Fruit fly (Drosophila melanogaster) whole organism, larva: Measurements from ENCODE around the gene lsn.

Experiments used
- noc ChIP-seq: fragments of 200-800 bp; sonication (Bioruptor generic); optimal IDR thresholded peaks from 3 replicates; lab custom pipeline; 2019; ENCODE audit warnings: missing biosample characterization, mild to moderate bottlenecking, missing genetic modification characterization, moderate library complexity

The lsn gene

DNA sequence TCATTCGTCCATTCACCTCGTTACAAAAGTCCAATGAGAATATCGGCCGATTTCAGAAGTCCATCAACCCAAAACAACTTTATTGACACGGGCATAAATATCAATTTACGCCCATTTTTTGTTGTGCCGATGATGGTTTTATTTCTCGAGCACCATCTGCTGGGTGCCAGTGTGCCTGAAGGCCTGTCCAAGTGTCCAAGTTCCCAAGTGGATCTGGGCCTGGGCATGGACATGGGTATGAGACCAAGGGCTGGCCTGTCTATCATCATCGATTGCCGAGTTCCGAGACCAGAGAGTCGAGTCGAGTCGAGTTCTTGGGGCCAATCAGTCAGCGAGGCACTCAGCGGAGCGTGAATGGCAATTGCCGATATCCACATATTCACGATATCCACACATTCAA lies 32.8 kb upstream of the lsn start, which contains the start of gene Gr93a:
Gene Gr93a (plus strand): TSS at position 301 of the 400 bp plus-strand sequence.
- TF ChIP-seq noc: no peak

DNA sequence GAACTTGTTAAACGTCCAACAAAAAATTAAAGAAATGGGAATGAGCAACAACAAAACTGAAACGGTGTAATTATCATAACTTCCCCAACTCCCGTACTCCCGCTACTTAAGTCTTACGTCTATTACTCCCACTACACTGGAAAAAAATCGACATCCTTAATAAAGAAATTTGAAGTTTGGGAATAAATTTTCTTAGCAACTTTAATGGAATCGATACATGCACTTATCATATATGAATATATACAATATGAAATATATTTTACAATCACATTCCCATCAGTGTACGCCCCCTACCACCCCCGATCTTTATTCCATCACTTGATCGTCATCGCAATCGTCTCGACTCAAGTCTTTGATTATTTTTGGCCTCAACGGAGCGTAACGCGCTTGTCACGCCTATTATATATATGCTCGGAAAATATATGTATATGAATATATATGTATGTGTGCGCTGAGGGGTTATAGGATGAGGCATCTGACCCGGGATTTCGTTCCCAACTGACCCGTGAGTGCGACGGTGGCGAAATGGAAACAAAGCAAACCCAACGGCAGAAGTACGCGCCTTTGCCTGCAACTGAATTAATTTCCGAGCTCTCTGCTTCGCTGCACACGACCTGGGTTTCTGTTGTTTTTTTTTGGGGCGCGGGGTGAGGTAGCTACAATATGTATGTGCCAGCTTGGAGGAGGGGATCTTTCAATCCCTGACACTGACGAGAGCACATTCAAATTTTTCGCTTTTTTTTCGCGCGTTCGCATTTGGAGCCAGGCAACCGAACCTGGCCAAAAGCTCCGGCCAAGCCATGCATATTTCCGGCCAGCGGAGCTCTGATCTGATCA lies 30.5 kb upstream of the lsn start:
- no peak for TF ChIP-seq noc

DNA sequence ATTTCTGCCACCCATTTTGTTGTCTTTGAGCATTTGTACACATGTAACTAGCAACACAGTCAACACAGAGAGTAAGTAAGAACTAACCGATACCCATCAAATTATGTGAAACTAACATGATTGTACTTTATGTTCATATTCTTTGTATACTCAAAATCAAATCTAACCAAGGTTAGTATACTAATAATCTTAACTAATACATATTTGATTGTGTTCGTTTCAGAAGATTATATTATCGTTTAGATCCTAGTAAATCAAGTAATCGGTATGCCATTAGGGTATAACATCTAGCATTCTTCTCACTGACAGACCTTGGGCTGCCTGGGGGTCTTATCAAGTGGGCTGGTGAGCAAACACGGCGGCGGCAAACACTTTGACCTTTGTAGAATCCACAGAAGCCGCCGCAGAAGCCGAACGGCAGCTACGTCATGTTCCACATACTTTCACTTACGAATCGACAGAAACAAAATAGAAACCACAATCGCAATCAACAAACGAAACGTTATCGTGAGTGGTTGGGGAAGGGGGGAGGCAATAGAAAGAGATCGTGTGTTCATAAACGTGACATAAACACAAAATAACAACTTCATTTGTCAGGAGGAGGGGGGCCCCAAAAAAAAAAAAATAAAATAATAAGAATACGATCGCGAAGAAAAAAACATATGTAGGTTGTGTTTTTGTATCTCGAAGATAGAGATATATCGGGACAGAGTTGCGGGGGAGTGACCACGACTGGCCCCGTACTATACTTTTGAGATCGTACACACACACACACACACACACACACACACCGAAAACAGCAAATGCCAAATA lies 29.4 kb upstream of the lsn start:
- TF ChIP-seq noc: no peak

DNA sequence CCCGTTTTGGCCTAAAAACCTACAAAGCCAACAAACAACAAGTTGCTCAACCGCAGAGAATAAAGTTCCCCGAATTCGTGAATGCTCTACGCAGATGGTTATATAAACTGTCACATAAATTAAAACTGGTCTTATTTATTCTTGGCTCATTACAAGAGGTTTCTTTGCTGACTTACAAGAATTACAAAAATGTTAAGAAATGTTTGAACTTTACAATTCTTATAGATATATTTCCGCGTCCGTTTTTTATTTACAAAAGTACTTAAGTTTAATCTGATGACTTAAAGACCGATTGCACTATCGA lies 28.8 kb upstream of the lsn start:
- no peak for TF ChIP-seq noc

DNA sequence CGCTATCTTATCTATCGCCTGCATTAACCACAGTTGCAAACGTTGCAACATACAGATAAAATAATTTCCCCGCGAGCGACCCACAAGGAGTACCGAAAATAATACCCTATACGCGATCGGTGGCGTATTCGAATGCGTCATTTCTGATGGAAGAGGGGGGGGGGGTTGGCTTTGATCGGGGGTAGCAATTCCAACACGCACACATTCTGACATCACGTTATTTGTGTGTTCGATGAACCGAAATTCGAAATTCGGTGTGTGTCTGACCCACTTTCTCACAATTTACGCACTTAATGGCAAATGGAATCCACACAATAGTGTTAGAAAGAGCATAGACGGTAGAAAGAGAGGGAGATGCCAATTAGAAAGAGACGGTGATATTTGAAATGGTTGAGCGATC lies 28.4 kb upstream of the lsn start:
- TF ChIP-seq noc: no peak

DNA sequence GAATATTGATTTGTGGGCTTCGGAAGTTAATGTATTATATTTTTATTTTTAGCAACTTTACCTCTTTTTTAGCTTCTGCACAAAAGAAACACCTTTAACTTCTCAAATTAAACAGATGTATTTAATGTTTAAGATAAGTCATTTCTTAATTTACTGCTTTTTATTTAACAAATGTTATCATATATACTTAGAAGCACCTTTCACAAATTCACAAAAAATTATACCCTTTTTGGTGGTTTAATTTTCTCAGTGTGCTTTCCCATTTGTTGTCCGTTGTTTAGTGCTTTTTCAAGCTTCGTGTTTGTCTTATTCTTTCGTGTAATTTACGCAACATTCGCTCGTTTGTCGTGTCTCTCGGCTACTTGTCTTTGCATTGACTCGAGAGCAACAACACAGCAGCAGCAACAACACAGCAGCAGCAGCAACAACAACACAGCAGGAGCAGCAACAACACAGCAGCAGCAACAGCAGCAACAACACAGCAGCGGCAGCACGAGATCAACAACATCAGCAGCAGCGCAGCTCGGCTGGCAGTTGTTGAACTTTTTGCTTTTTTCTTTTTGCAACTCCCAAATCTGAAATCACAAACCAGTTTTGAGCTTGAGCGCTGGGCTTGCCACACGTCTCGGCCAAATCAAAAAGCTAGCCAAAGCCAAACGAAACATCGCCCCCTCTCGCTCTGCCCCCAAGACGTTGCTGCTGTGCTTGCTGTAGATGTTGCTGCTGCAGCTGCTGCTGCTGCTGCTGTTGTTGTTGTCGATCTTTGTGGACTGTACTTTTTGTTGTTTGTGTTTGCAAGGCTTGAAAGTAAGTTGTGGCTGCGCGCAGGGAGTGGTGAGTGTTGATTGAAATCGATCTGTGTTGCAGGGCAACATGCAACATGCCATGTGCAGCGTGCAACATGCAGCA lies 27.6 kb upstream of the lsn start:
- TF ChIP-seq noc: no peak

DNA sequence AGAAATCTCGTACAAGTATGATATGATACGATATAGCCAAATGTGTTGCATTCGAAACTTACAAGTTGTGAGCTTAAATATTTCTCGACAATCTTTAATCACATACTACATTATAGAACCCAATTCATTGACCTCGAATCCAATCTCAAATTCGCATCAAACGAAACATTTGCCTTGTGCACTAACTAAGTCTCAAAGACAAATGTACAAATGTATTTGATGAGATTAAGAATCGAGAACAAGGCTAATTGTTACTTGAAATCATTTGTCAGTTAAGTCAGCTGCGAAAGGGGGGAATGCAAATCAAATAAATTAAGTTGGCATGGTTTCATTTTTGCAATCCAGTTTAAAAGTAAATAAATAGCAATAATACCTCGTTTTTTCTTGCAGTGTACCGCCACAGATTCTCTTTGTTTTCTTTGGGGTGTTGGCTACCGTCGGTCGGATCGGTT lies 26.4 kb upstream of the lsn start:
- no peak for TF ChIP-seq noc

DNA sequence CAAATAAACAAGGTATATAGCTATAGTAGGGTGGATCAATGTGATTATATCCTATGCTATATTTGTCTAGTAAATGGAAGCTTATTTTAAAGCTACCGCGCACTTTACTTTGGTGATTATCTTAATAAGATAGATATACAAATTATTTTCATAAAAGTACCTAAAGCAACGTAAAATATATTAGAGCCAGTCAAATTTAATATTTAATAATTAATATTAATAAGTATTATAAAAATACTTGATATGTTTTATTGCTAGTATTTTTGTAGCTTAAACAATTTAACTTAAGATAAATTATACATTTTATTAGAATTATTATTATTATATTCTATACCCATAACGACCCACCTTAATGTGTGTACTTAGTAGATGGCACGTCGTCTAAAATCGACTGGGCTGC lies 25.3 kb upstream of the lsn start:
- no peak for TF ChIP-seq noc

DNA sequence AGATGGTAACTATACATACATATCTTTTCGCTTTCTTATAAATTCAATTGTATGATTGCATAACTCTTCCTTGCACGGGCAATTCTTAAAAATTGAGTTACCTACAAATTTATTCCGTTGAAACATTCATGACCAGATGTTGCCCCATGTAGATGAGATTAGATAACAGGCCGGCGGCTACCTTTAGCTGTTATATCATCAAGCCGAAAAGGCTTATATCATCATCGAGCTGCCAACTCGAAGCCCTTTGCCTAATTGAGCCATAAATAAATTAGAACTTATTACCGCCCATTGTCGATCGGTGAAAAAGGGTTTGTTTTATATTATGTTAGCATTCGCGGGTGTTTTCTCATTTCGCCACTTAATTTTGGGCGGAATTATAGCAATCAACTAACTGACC lies 24.5 kb upstream of the lsn start:
- TF ChIP-seq noc: no peak

DNA sequence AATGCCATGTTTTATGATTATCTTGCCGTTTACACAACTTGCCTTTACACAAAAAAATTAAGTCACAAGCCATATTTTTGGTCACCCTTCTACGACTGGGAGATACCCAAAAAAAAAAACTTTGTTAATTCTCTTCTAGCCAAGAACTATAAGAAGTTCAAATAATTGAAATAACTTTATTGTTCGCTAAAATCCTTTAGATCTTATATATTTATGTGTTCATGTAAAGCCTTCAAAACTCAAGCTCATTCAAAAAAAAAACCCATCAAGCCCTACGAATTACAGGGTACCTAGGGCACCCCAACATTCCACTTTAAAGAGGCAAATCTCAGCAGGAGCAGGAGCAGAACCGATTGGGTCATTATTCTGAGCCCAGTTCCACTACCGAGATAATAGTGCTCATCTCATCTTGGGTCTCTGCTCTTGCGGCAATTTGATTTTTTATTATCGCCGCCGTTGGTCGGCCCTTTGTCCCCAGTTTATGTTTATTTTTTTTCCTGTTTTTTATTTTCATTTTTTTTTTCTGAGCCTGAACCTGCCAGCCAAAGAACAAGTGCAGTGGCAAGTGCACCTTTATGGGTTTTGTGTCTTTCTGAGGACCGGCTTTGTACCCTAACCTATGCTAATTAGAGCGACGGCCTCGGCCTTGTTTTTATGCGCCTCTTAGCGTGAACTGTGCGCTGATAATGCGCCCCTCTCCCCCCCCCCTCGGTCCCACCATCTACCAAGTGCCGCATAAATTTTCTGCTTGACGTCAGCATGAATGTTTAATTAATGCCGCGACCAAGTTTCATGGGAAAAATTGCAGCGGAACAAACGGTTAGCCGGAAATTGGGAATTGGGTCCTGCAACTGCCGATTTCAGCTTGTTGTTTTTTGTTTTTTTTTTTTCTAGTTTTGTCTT lies 23.2 kb upstream of the lsn start:
- TF ChIP-seq noc: no peak

DNA sequence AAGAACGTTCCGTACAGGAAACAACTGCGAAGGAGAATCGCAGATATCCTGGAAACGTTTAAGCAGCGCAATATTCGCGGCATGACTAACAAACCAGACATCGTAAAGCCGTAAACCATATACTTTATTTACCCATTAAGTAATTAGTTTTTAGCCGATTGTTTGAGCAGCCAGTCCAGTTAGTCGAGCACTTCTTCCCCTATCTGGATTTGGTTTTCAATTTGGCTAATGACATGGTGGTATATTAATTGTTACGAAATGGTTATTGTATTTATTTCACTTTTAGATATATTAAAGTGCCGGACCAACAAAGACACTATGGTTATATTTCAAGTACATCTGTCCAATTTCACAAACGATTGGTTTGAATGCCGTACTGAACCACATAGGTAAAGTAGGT lies 21.3 kb upstream of the lsn start, which contains the start of gene Gr93b:
Gene Gr93b (minus strand): TSS at position 101 of the 400 bp plus-strand sequence.
- TF ChIP-seq noc: no peak

DNA sequence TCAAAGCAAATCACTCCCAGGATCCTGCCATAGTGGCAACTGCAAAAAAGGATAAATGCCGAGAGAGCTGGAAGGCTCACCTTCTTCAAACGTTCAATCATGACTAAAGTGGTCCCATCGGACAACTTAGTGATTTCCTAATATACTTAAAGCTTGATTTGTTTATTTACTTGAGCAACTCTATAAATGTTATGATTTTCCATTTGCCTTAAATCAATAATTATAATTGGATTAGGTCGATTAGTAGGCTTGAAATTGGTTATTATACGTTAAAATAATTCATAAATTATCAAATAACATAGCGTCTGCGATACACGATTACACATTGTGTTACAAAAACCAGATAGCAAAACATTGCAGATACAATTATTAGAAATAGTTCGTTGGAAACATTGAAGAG lies 19.8 kb upstream of the lsn start, which contains the start of gene Gr93c:
Gene Gr93c (minus strand): TSS at position 101 of the 400 bp plus-strand sequence.
- no peak for TF ChIP-seq noc

DNA sequence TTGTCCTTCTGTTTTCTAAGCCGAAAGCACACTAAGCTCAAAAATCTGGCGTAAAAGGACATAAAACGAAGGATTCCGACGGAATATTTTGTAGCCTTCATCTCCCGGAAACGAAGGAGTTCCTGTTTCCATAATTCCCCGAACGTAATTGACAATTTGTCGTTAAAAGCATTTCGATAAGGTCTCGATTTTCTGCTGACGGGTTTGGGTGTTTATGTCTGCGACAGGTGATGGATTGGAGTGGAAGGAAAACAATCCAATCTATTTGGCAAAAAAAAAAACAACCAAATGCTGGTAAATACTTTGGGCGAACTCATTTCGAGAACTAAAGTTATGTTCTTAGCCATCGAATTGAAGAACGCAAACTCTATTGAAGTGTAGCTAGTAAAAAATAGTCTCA lies 18.4 kb upstream of the lsn start, which contains the start of gene Gr93d:
Gene Gr93d (minus strand): TSS at position 101 of the 400 bp plus-strand sequence.
- no peak for TF ChIP-seq noc

DNA sequence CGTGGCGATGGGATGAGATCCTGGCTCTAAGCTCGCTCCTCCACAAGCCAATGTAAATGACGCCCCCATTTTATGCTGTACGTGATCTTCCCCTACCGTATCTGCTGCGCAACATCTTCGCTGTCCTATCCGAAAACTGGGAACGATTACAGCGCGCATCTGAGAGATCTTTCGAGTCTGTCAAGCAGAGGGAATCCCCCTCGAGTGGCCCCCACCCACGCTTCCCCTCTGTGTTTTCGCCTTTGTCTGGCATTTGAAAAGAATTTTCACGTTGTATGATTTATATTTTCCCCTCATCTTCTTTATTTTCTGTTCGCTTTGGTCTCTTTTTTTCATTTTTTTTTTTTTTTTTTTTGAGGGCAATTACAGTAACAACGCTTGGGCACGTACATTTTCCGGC lies 17.5 kb upstream of the lsn start:
- TF ChIP-seq noc: no peak

DNA sequence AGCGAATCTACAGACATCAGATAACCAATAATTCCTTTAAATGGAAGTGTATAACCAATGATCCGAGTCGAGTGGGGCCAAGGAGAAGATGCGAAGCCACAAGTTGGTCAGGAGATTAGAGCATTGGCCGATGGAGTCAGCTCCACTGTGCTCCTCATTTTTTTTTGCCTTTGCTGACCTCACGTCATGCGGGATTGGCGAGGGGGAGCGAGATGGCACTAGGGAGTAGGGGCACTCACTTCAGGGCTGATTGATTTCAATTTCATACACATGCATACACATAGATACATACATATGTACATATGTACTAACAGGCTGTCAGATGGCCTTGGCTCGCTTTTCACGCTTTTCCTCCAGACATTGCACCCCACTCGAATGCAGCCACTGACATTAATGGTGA lies 16.7 kb upstream of the lsn start:
- TF ChIP-seq noc: no peak
